Worm (Caenorhabditis elegans) whole organism, young adult: ENCODE results near the gene M02H5.8.

ENCODE experiments used
- C17E4.6 ChIP-seq: fragments of 200-800 bp; sonication (Bioruptor generic); IDR thresholded peaks from 2 replicates; pipeline ENCODE4 v1.3.6; 2022; ENCODE audit warnings: missing genetic modification reagents, missing genetic modification characterization, missing compliant biosample characterization
- F22D6.2 ChIP-seq: sonication (generic microtip); optimal IDR thresholded peaks from 2 replicates; lab custom pipeline; 2016; ENCODE audit warnings: mild to moderate bottlenecking, missing genetic modification characterization, missing compliant biosample characterization
- F33H1.4 ChIP-seq: fragments of 200-800 bp; sonication (Bioruptor generic); IDR thresholded peaks from 2 replicates; pipeline ENCODE4 v1.3.6; 2022; ENCODE audit warnings: missing genetic modification reagents, missing genetic modification characterization, missing compliant biosample characterization
- Y56A3A.18 ChIP-seq: fragments of 200-800 bp; sonication (Bioruptor generic); IDR thresholded peaks from 2 replicates; pipeline ENCODE4 v1.3.6; 2022; ENCODE audit warnings: missing genetic modification reagents, missing genetic modification characterization, missing compliant biosample characterization
- Y95B8A.8 ChIP-seq: fragments of 200-800 bp; sonication (Bioruptor generic); IDR thresholded peaks from 2 replicates; pipeline ENCODE4 v1.3.6; 2022; ENCODE audit warnings: missing genetic modification reagents, missing genetic modification characterization, missing compliant biosample characterization
- akir-1 ChIP-seq: fragments of 200-800 bp; sonication (Bioruptor generic); optimal IDR thresholded peaks from 2 replicates; lab custom pipeline; 2018; ENCODE audit warnings: mild to moderate bottlenecking, missing genetic modification characterization, moderate library complexity, missing compliant biosample characterization
- attf-5 ChIP-seq: fragments of 200-800 bp; sonication (Bioruptor generic); optimal IDR thresholded peaks from 2 replicates; lab custom pipeline; 2018; ENCODE audit warnings: mild to moderate bottlenecking, missing genetic modification characterization, missing compliant biosample characterization
- bed-1 ChIP-seq: fragments of 200-800 bp; sonication (Bioruptor generic); IDR thresholded peaks from 2 replicates; pipeline ENCODE4 v1.3.6; 2022; ENCODE audit warnings: missing genetic modification reagents, missing genetic modification characterization, missing compliant biosample characterization
- bed-2 ChIP-seq: fragments of 200-800 bp; sonication (Bioruptor generic); IDR thresholded peaks from 2 replicates; pipeline ENCODE4 v1.3.6; 2022; ENCODE audit warnings: missing genetic modification reagents, missing genetic modification characterization, missing compliant biosample characterization
- ccch-3 ChIP-seq: fragments of 200-800 bp; sonication (Bioruptor generic); optimal IDR thresholded peaks from 2 replicates; lab custom pipeline; 2018; ENCODE audit warnings: mild to moderate bottlenecking, missing genetic modification characterization, missing compliant biosample characterization
- cebp-1 ChIP-seq, 2 experiments: fragments of 200-800 bp in 1 of 2; sonication (Bioruptor generic) in 1 of 2; sonication (generic microtip) in 1 of 2; IDR thresholded peaks in 1 of 2; optimal IDR thresholded peaks in 1 of 2; 2 replicates each; pipeline versions ENCODE4 v1.3.6 to Lab custom; 2017 to 2022; ENCODE audit warnings: missing compliant biosample characterization in 2 of 2, missing genetic modification characterization in 2 of 2, mild to moderate bottlenecking in 1 of 2, missing genetic modification reagents in 1 of 2, moderate library complexity in 1 of 2
- ceh-27 ChIP-seq: fragments of 200-800 bp; sonication (Bioruptor generic); optimal IDR thresholded peaks from 2 replicates; lab custom pipeline; 2018; ENCODE audit warnings: mild to moderate bottlenecking, missing genetic modification characterization, moderate library complexity, missing compliant biosample characterization
- die-1 ChIP-seq: sonication (generic microtip); optimal IDR thresholded peaks from 2 replicates; lab custom pipeline; 2016; ENCODE audit warnings: missing genotype, mild to moderate bottlenecking, missing genetic modification characterization, missing compliant biosample characterization
- dox-1 ChIP-seq: fragments of 200-800 bp; sonication (Bioruptor generic); IDR thresholded peaks from 2 replicates; pipeline ENCODE4 v1.3.6; 2022; ENCODE audit warnings: missing genetic modification reagents, missing genetic modification characterization, missing compliant biosample characterization
- dpff-1 ChIP-seq: sonication (generic microtip); optimal IDR thresholded peaks from 2 replicates; lab custom pipeline; 2017; ENCODE audit warnings: mild to moderate bottlenecking, missing genetic modification characterization, missing compliant biosample characterization
- egl-18 ChIP-seq: fragments of 200-800 bp; sonication (Bioruptor generic); IDR thresholded peaks from 2 replicates; pipeline ENCODE4 v1.3.6; 2022; ENCODE audit warnings: missing genetic modification reagents, missing genetic modification characterization, missing compliant biosample characterization
- egl-44 ChIP-seq: fragments of 200-800 bp; sonication (Bioruptor generic); IDR thresholded peaks from 2 replicates; pipeline ENCODE4 v1.3.6; 2022; ENCODE audit warnings: missing genetic modification reagents, missing genetic modification characterization, missing compliant biosample characterization
- egrh-3 ChIP-seq: fragments of 200-800 bp; sonication (Bioruptor generic); IDR thresholded peaks from 2 replicates; pipeline ENCODE4 v1.3.6; 2022; ENCODE audit warnings: missing genetic modification reagents, missing genetic modification characterization, missing compliant biosample characterization
- let-607 ChIP-seq, 2 experiments: fragments of 200-800 bp in 1 of 2; sonication (Bioruptor generic) in 1 of 2; sonication (generic microtip) in 1 of 2; optimal IDR thresholded peaks; 2 replicates each; lab custom pipeline; 2016 to 2018; ENCODE audit warnings: mild to moderate bottlenecking in 2 of 2, missing compliant biosample characterization in 2 of 2, missing genetic modification characterization in 2 of 2, moderate library complexity in 2 of 2, missing genotype in 1 of 2
- lin-40 ChIP-seq: sonication (generic microtip); optimal IDR thresholded peaks from 2 replicates; lab custom pipeline; 2016; ENCODE audit warnings: missing genetic modification characterization, mild to moderate bottlenecking, missing compliant biosample characterization, missing genotype, missing genetic modification reagents
- nfya-2 ChIP-seq: fragments of 200-800 bp; sonication (Bioruptor generic); IDR thresholded peaks from 2 replicates; pipeline ENCODE4 v1.3.6; 2022; ENCODE audit warnings: missing genetic modification reagents, missing genetic modification characterization, missing compliant biosample characterization
- nhr-27 ChIP-seq: fragments of 200-800 bp; sonication (Bioruptor generic); optimal IDR thresholded peaks from 2 replicates; lab custom pipeline; 2018; ENCODE audit warnings: mild to moderate bottlenecking, missing genetic modification characterization, moderate library complexity, missing compliant biosample characterization
- nhr-80 ChIP-seq: sonication (generic microtip); optimal IDR thresholded peaks from 2 replicates; lab custom pipeline; 2016; ENCODE audit warnings: missing genetic modification characterization, missing compliant biosample characterization
- nhr-90 ChIP-seq: sonication (generic microtip); optimal IDR thresholded peaks from 2 replicates; lab custom pipeline; 2016; ENCODE audit warnings: missing genotype, mild to moderate bottlenecking, missing genetic modification characterization, missing compliant biosample characterization
- pbrm-1 ChIP-seq: fragments of 200-800 bp; sonication (Bioruptor generic); IDR thresholded peaks from 2 replicates; pipeline ENCODE4 v1.3.6; 2022; ENCODE audit warnings: missing genetic modification reagents, missing genetic modification characterization, missing compliant biosample characterization
- rcor-1 ChIP-seq: fragments of 200-800 bp; sonication (Bioruptor generic); IDR thresholded peaks from 2 replicates; pipeline ENCODE4 v1.3.6; 2022; ENCODE audit warnings: missing genetic modification reagents, missing genetic modification characterization, missing compliant biosample characterization
- rpc-1 ChIP-seq, 2 experiments: fragments of 150-350 bp in 1 of 2; sonication (generic microtip) in 1 of 2; optimal IDR thresholded peaks; 2 replicates each; lab custom pipeline; 2014 to 2018; ENCODE audit warnings: missing biosample characterization in 1 of 2, missing genetic modification characterization in 1 of 2, missing genetic modification reagents in 1 of 2, missing genotype in 1 of 2
- sdz-38 ChIP-seq: sonication (generic microtip); optimal IDR thresholded peaks from 2 replicates; lab custom pipeline; 2016; ENCODE audit warnings: missing genotype, missing genetic modification characterization, missing compliant biosample characterization
- sea-2 ChIP-seq: fragments of 200-800 bp; sonication (Bioruptor generic); IDR thresholded peaks from 2 replicates; pipeline ENCODE4 v1.3.6; 2022; ENCODE audit warnings: missing genetic modification characterization, missing compliant biosample characterization
- tbx-9 ChIP-seq: sonication (generic microtip); optimal IDR thresholded peaks from 2 replicates; lab custom pipeline; 2016; ENCODE audit warnings: borderline replicate concordance, missing genetic modification characterization, inconsistent platforms, missing compliant biosample characterization
- unc-62 ChIP-seq: fragments of 150-350 bp; optimal IDR thresholded peaks from 2 replicates; lab custom pipeline; 2014; ENCODE audit warnings: missing biosample characterization, missing genetic modification reagents, missing genetic modification characterization
- ztf-18 ChIP-seq: sonication (generic microtip); optimal IDR thresholded peaks from 2 replicates; lab custom pipeline; 2016; ENCODE audit warnings: missing genotype, mild to moderate bottlenecking, missing genetic modification characterization, missing compliant biosample characterization

M02H5.8 gene

DNA sequence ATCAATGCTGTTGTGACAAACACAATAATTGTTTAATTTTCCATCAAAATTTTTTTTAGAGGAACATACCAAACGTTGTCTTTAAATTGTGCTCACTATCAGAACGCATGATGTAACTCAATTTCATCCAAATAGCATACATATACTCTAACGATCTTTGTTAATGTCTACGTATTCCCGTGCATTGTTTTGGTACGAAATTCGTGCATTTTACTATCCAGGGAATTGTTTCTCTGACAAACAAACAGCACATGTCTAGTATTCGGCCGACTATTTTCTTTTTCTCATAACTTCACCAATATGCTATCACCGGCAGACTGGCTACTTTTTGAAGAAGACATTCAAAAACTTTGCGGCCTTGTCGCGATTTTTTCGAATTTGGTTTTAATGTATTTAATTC is 41.7 kb downstream of the M02H5.8 start, which contains the start of gene str-196:
TSS of gene str-196 (plus strand) at position 301 of the 400 bp plus-strand sequence.
- no peak for TF ChIP-seq F22D6.2

DNA sequence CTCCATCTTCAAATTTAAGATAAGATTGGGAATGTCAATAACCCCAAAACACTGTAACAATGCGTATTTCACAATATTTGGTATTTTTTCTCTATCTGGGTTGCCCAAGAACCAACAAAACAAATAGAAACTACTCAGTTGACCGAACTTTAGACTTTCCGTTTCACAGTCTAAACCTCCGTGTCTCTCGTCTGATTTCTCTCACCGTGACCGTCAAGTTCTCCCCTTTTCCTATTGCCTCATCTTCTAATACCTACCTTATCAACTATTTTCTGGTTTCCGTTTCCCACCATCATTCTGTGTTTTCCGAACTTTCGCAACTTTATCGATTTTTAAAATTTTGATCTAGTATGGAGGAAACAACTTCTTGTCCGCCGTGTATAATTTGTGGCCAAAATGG is 44.5 kb downstream of the M02H5.8 start, which contains the start of gene nhr-131:
TSS of gene nhr-131 (plus strand) at position 87 of the 400 bp plus-strand sequence.
- TF ChIP-seq rcor-1: no peak
- no peak for TF ChIP-seq C17E4.6 (GFP tag; lab: Robert Waterston, UW)
- peak; percentile 41 for TF ChIP-seq dox-1 (GFP tag; lab: Robert Waterston, UW)
- TF ChIP-seq attf-5: peak; percentile 54
- peak; percentile 20 for TF ChIP-seq lin-40 (tag; lab: Kevin White, UChicago)
- TF ChIP-seq bed-1 (GFP tag; lab: Robert Waterston, UW): no peak
- TF ChIP-seq nfya-2 (GFP tag; lab: Robert Waterston, UW): no peak
- TF ChIP-seq pbrm-1 (GFP tag; lab: Robert Waterston, UW): no peak
- peak; percentile 77 for TF ChIP-seq nhr-80
- TF ChIP-seq bed-2 (GFP tag; lab: Robert Waterston, UW): no peak
- TF ChIP-seq sea-2 (GFP tag; lab: Robert Waterston, UW): no peak
- TF ChIP-seq cebp-1 (GFP tag; IDR thresholded peaks at IDR 0.05; lab: Robert Waterston, UW): peak; percentile 73
- TF ChIP-seq cebp-1 (tag; optimal IDR thresholded peaks at IDR 0.05; lab: Kevin White, UChicago): peak; percentile 89
- TF ChIP-seq egl-44: no peak
- TF ChIP-seq sdz-38: no peak
- no peak for TF ChIP-seq let-607 (tag; optimal IDR thresholded peaks at IDR 0.05; lab: Kevin White, UChicago)

DNA sequence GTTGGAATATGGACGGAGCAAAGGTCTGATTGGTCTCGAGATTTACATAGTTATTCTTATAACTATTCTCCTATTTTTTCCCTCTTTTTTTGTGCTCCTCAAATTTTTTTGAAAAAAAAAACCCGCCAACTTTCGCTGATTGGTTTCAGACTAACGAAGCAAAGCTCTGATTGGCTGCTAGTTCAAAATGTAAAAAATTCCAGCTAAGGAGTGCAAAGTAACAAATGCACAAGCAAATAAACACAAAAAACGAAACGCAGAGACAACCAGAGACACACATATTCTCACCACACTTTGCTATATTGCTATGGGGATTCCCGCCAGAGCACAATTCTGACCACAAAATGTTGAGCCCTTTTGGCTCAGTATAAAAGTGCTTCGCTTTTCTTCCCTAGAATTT is 47.6 kb downstream of the M02H5.8 start, which contains the start of gene T01G6.1:
TSS of gene T01G6.1 (plus strand) at position 301 of the 400 bp plus-strand sequence.
- TF ChIP-seq die-1 (no peak), ztf-18 (tag; lab: Kevin White, UChicago) (no peak), ccch-3 (GFP tag; lab: Kevin White, UChicago) (no peak), dpff-1 (tag; lab: Kevin White, UChicago) (no peak), rpc-1 (optimal IDR thresholded peaks at IDR 0.05; lab: Kevin White, UChicago) (no peak), rpc-1 (tag; optimal IDR thresholded peaks at IDR 0.05; lab: Kevin White, UChicago) (no peak), akir-1 (GFP tag; lab: Kevin White, UChicago) (no peak), ceh-27 (GFP tag; lab: Kevin White, UChicago) (no peak), unc-62 (GFP tag; lab: Kevin White, UChicago) (no peak), nhr-90 (tag; lab: Kevin White, UChicago) (no peak), tbx-9 (tag; lab: Kevin White, UChicago) (no peak), F33H1.4 (GFP tag; lab: Robert Waterston, UW) (no peak), Y56A3A.18 (GFP tag; lab: Robert Waterston, UW) (no peak), nhr-27 (tag; lab: Kevin White, UChicago) (no peak), Y95B8A.8 (GFP tag; lab: Robert Waterston, UW) (no peak), F22D6.2 (no peak), rcor-1 (no peak), egl-18 (no peak), egrh-3 (no peak)
